Worm (Caenorhabditis elegans): ENCODE data around the gene F29B9.8.

F29B9.8 gene

DNA sequence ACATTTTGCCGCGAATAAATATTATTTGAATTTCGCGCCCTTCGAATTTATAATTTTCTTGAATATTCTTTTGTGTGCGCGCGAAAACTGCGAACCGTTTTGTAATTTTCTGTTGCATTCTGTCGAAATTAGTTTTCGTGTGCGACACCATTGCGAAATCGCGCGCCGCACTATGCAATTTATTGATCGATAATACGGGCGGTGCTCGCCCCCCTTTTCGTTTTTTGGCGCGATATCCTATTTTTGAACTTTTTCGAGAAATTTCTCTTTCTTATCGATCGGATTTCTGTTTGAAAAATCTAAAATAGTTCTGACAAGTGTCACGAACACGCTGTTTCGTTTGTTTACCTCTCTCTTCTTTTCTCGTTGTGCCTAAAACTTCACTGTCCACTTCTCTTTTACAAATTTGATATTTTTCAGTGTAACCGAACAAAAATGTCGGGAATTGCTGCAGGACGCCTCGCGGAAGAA lies 3.2 kb downstream of the F29B9.8 start, which contains the start of gene ubc-9:
Gene ubc-9 (plus strand): TSS at position 421 of the 471 bp plus-strand sequence.
- no peak for TF ChIP-seq ZK546.5 (tag; optimal IDR thresholded peaks at IDR 0.05)
- no peak for TF ChIP-seq ceh-16 (tag; optimal IDR thresholded peaks at IDR 0.05)
- TF ChIP-seq ceh-28 (tag; optimal IDR thresholded peaks at IDR 0.05): peak; percentile 92
- TF ChIP-seq jun-1 (tag; optimal IDR thresholded peaks at IDR 0.05): peak; percentile 37
- no peak for TF ChIP-seq ztf-4 (tag; optimal IDR thresholded peaks at IDR 0.05)
- TF ChIP-seq lin-15B (tag; optimal IDR thresholded peaks at IDR 0.05): peak; percentile 73
- TF ChIP-seq unc-39 (tag; optimal IDR thresholded peaks at IDR 0.05): no peak
- TF ChIP-seq snpc-4 (tag; optimal IDR thresholded peaks at IDR 0.05): peak; percentile 59
- TF ChIP-seq fkh-2 (tag; optimal IDR thresholded peaks at IDR 0.05): no peak
- TF ChIP-seq aly-2 (tag; optimal IDR thresholded peaks at IDR 0.05): no peak
- no peak for TF ChIP-seq unc-62 (GFP tag; optimal IDR thresholded peaks at IDR 0.05)
- TF ChIP-seq daf-12 (tag; optimal IDR thresholded peaks at IDR 0.05): no peak
- TF ChIP-seq mdl-1 (tag; optimal IDR thresholded peaks at IDR 0.05): no peak
- TF ChIP-seq nhr-11 (tag; optimal IDR thresholded peaks at IDR 0.05): no peak
- no peak for TF ChIP-seq lsy-12 (tag; optimal IDR thresholded peaks at IDR 0.05)
- no peak for TF ChIP-seq fos-1 (tag; optimal IDR thresholded peaks at IDR 0.05)
- TF ChIP-seq nhr-237 (tag; optimal IDR thresholded peaks at IDR 0.05): no peak
- TF ChIP-seq lin-39 (tag; optimal IDR thresholded peaks at IDR 0.05): peak; percentile 65
- TF ChIP-seq tbx-2 (tag; optimal IDR thresholded peaks at IDR 0.05): no peak
- TF ChIP-seq sea-2 (GFP tag; optimal IDR thresholded peaks at IDR 0.05): no peak
- peak; percentile 75 for TF ChIP-seq nhr-25 (tag; optimal IDR thresholded peaks at IDR 0.05)
- TF ChIP-seq egl-27 (tag; optimal IDR thresholded peaks at IDR 0.05): no peak
- peak; percentile 82 for TF ChIP-seq nfya-1 (tag; optimal IDR thresholded peaks at IDR 0.05; ENCODE audit: insufficient read depth)
- no peak for TF ChIP-seq nhr-28 (tag; optimal IDR thresholded peaks at IDR 0.05)
- TF ChIP-seq nhr-23 (tag; optimal IDR thresholded peaks at IDR 0.05): peak; percentile 81
- no peak for TF ChIP-seq R02D3.7 (tag; optimal IDR thresholded peaks at IDR 0.05)
- TF ChIP-seq ceh-9 (tag; optimal IDR thresholded peaks at IDR 0.05): no peak
- TF ChIP-seq hmg-11 (tag; optimal IDR thresholded peaks at IDR 0.05): peak; percentile 72
- TF ChIP-seq skn-1 (tag; optimal IDR thresholded peaks at IDR 0.05): peak; percentile 5
- no peak for TF ChIP-seq pqm-1 (tag; optimal IDR thresholded peaks at IDR 0.05)
- no peak for TF ChIP-seq nhr-76 (tag; optimal IDR thresholded peaks at IDR 0.05)
- no peak for TF ChIP-seq zag-1 (tag; optimal IDR thresholded peaks at IDR 0.05)
- no peak for TF ChIP-seq ceh-82 (tag; optimal IDR thresholded peaks at IDR 0.05)
- TF ChIP-seq fkh-10 (GFP tag; optimal IDR thresholded peaks at IDR 0.05): no peak
- no peak for TF ChIP-seq nhr-77 (tag; optimal IDR thresholded peaks at IDR 0.05)
- TF ChIP-seq pha-4 (tag; optimal IDR thresholded peaks at IDR 0.05): peak; percentile 71
- TF ChIP-seq nhr-12 (tag; optimal IDR thresholded peaks at IDR 0.05): no peak
- TF ChIP-seq eor-1 (tag; optimal IDR thresholded peaks at IDR 0.05): no peak
- peak; percentile 61 for TF ChIP-seq nhr-43 (tag; optimal IDR thresholded peaks at IDR 0.05; ENCODE audit: poor library complexity, severe bottlenecking)
- TF ChIP-seq nhr-67 (tag; optimal IDR thresholded peaks at IDR 0.05): no peak
- TF ChIP-seq elt-1 (tag; optimal IDR thresholded peaks at IDR 0.05): no peak
- peak; percentile 40 for TF ChIP-seq egl-5 (tag; optimal IDR thresholded peaks at IDR 0.05)
- TF ChIP-seq ama-1 (optimal IDR thresholded peaks at IDR 0.05): peak; percentile 55
- no peak for TF ChIP-seq mml-1 (tag; optimal IDR thresholded peaks at IDR 0.05)
- peak; percentile 54 for TF ChIP-seq elt-2 (tag; optimal IDR thresholded peaks at IDR 0.05)
- TF ChIP-seq elt-3 (tag; optimal IDR thresholded peaks at IDR 0.05): no peak
- no peak for TF ChIP-seq ztf-11 (tag; optimal IDR thresholded peaks at IDR 0.05)
